Fruit fly (Drosophila melanogaster) whole organism: ENCODE measurements around the gene CG13700.

Experiments
- CG8478 ChIP-seq: fragments of >200 bp; optimal IDR thresholded peaks from 2 replicates; lab custom pipeline; 2018; ENCODE audit warnings: inconsistent platforms
- Dll ChIP-seq: fragments of >200 bp; optimal IDR thresholded peaks from 2 replicates; lab custom pipeline; 2017
- EcR ChIP-seq, 2 experiments: fragments of >200 bp; optimal IDR thresholded peaks; 2 replicates each; lab custom pipeline; 2017; ENCODE audit warnings: missing biosample characterization in 2 of 2, missing genetic modification characterization in 2 of 2, missing genetic modification reagents in 2 of 2
- pan ChIP-seq: fragments of >200 bp; optimal IDR thresholded peaks from 2 replicates; lab custom pipeline; 2017
- psq ChIP-seq: fragments of >200 bp; optimal IDR thresholded peaks from 2 replicates; lab custom pipeline; 2017

DNA sequence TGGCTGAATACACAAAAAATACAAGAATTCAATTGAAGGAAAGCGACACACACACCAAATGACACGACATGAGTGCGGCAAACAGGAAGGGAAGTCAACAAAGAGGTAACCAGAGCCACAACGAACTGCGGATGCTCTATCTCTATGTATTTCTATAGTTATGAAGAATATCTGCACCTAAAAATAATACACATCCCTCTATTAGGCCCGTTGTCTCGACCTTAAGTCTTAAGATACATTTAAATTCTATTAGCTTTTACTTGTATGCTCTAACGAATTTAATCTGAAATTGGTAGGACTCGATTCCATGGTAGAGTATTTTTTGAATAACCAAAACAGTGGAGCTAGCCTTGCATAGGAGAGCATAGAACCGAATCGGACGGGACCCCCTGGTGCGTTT, 19.8 kb downstream of the CG13700 start:
- TF ChIP-seq psq (lab: Kevin White, UChicago) (no peak), Dll (lab: Kevin White, UChicago) (no peak), EcR (GFP tag; optimal IDR thresholded peaks at IDR 0.05; lab: Kevin White, UChicago) (no peak), pan (lab: Kevin White, UChicago) (no peak), CG8478 (no peak)
